Fruit fly (Drosophila melanogaster): Measurements from ENCODE around the gene Rev1.
A peak's percentile ranks its signal among the peaks of the same experiment; 100 is the strongest.

Rev1 gene

DNA sequence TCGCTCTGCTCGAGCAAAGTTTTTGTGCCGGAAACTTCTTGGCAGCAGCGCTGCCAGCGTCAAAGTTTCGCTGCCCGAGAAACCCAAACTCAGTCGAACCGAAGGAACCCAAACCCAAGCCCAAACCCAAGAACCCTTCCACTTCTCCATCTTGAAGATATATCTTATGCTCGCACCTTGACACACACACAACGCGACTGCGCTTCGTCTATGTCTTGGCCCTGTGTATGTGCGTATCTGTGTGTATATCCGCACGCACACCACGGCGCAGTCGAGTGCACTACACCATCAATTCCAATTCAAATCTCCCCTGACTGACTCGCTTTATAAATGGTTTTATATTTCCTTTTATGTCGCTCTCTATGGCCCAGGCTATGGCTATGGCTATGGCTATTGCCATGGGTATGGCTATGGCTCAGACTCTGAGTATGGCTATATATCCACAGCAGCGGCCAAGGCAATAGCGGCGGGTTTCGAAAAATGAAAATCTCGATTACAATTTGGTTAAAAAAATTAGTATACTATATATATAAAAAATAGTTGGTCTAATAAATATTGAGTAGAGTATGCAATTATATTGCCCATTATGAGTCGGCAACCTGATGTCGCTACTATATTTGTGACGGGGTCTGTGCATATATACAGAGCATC, 42.4 kb downstream of the Rev1 start (continued):
- peak; percentile 96 to 97 for TF ChIP-seq bsh (GFP tag; optimal IDR thresholded peaks at IDR 0.05)
- peak; percentile 96 for TF ChIP-seq Fer3 (tag; optimal IDR thresholded peaks at IDR 0.05)
- peak; percentile 80 for TF ChIP-seq CG17186 (GFP tag; optimal IDR thresholded peaks at IDR 0.05)
- no peak for TF ChIP-seq gfzf (GFP tag; optimal IDR thresholded peaks at IDR 0.05)
- TF ChIP-seq Mad (GFP tag; optimal IDR thresholded peaks at IDR 0.05), result peak; percentile 87
- peak; percentile 97 for TF ChIP-seq Oli (tag; optimal IDR thresholded peaks at IDR 0.05)
- TF ChIP-seq CG17802 (tag; optimal IDR thresholded peaks at IDR 0.05), result peak; percentile 80
- peak; percentile 90 for TF ChIP-seq wor (GFP tag; IDR thresholded peaks at IDR 0.05)
- TF ChIP-seq tll (GFP tag; optimal IDR thresholded peaks at IDR 0.05), result peak in 1 of 2 experiments; percentile 28
- TF ChIP-seq Dek (tag; optimal IDR thresholded peaks at IDR 0.05), result peak; percentile 93
- TF ChIP-seq dysf (GFP tag; IDR thresholded peaks at IDR 0.05), result peak; percentile 98
- TF ChIP-seq tna (GFP tag; IDR thresholded peaks at IDR 0.05; ENCODE audit: partially characterized antibody), result no peak
- TF ChIP-seq CG6854 (GFP tag; optimal IDR thresholded peaks at IDR 0.05), result peak; percentile 96
- TF ChIP-seq vnd (GFP tag; IDR thresholded peaks at IDR 0.05; ENCODE audit: partially characterized antibody), result no peak
- peak; percentile 85 for TF ChIP-seq CG31365 (tag; optimal IDR thresholded peaks at IDR 0.05)
- peak; percentile 97 for TF ChIP-seq CG11504 (tag; optimal IDR thresholded peaks at IDR 0.05)
- peak; percentile 97 for TF ChIP-seq CG15696 (tag; optimal IDR thresholded peaks at IDR 0.05)
- TF ChIP-seq Meics (GFP tag; optimal IDR thresholded peaks at IDR 0.05), result peak; percentile 95
- TF ChIP-seq lab (GFP tag; optimal IDR thresholded peaks at IDR 0.05), result peak; percentile 98
- peak; percentile 88 for TF ChIP-seq ewg (GFP tag; optimal IDR thresholded peaks at IDR 0.05)
- peak; percentile 89 for TF ChIP-seq Nf-YA (GFP tag; IDR thresholded peaks at IDR 0.05)
- peak; percentile 76 for TF ChIP-seq wek (GFP tag; optimal IDR thresholded peaks at IDR 0.05)
- peak; percentile 88 for TF ChIP-seq CrebB (tag; optimal IDR thresholded peaks at IDR 0.05)
- TF ChIP-seq Asciz (GFP tag; optimal IDR thresholded peaks at IDR 0.05), result peak; percentile 95
- peak; percentile 87 for TF ChIP-seq schlank (tag; optimal IDR thresholded peaks at IDR 0.05)
- TF ChIP-seq CG17568 (GFP tag; optimal IDR thresholded peaks at IDR 0.05), result peak; percentile 94
- peak; percentile 97 for TF ChIP-seq dmrt99B (tag; optimal IDR thresholded peaks at IDR 0.05)
- peak; percentile 67 for TF ChIP-seq Bdp1 (GFP tag; optimal IDR thresholded peaks at IDR 0.05)
- TF ChIP-seq ken (GFP tag; IDR thresholded peaks at IDR 0.05), result peak; percentile 95
- peak; percentile 91 for TF ChIP-seq CG7987 (GFP tag; optimal IDR thresholded peaks at IDR 0.05)
- peak; percentile 95 for TF ChIP-seq Optix (GFP tag; IDR thresholded peaks at IDR 0.05)
- TF ChIP-seq trh (GFP tag; optimal IDR thresholded peaks at IDR 0.05), result peak; percentile 90
- TF ChIP-seq corto (GFP tag; optimal IDR thresholded peaks at IDR 0.05), result peak; percentile 88
- TF ChIP-seq CG1529 (GFP tag; optimal IDR thresholded peaks at IDR 0.05), result peak; percentile 93
- peak; percentile 79 for TF ChIP-seq Lim3 (GFP tag; IDR thresholded peaks at IDR 0.05)
- peak; percentile 87 for TF ChIP-seq CG9437 (GFP tag; optimal IDR thresholded peaks at IDR 0.05)
- peak; percentile 97 for TF ChIP-seq Fer1 (GFP tag; optimal IDR thresholded peaks at IDR 0.05)
- TF ChIP-seq Ets97D (GFP tag; optimal IDR thresholded peaks at IDR 0.05), result peak; percentile 23
- peak; percentile 94 for TF ChIP-seq CG4820 (GFP tag; optimal IDR thresholded peaks at IDR 0.05)
- TF ChIP-seq CHES-1-like (GFP tag; optimal IDR thresholded peaks at IDR 0.05), result peak; percentile 35
- TF ChIP-seq CG1792 (GFP tag; optimal IDR thresholded peaks at IDR 0.05), result no peak
- peak; percentile 83 for TF ChIP-seq CG2120 (GFP tag; optimal IDR thresholded peaks at IDR 0.05)
- peak; percentile 95 for TF ChIP-seq Blimp-1 (GFP tag; optimal IDR thresholded peaks at IDR 0.05)
- peak; percentile 97 for TF ChIP-seq unpg (GFP tag; optimal IDR thresholded peaks at IDR 0.05)
- TF ChIP-seq Drgx (GFP tag; IDR thresholded peaks at IDR 0.05), result peak; percentile 95
- TF ChIP-seq pros (GFP tag; optimal IDR thresholded peaks at IDR 0.05), result peak; percentile 86
- TF ChIP-seq GATAe (GFP tag; conservative IDR thresholded peaks at IDR 0.05), result peak; percentile 82
- peak; percentile 96 for TF ChIP-seq CG14710 (tag; optimal IDR thresholded peaks at IDR 0.05)
